Fruit fly (Drosophila melanogaster): Measurements from ENCODE around the gene mRpL2.

mRpL2 gene

dm6 chr3L:11169299-11170181 is 48.9 kb downstream of the mRpL2 start, which contains the start of the genes wls and Adck5 (continued):
- TF ChIP-seq CG7368 (GFP tag; optimal IDR thresholded peaks at IDR 0.05) (peak; percentile 66), CG3032 (tag; optimal IDR thresholded peaks at IDR 0.05) (peak; percentile 20), OdsH (GFP tag; optimal IDR thresholded peaks at IDR 0.05) (no peak), spab (GFP tag; optimal IDR thresholded peaks at IDR 0.05) (no peak), cyc (GFP tag; optimal IDR thresholded peaks at IDR 0.05) (peak; percentile 51), CG6854 (GFP tag; optimal IDR thresholded peaks at IDR 0.05) (peak; percentile 67), Met (GFP tag; optimal IDR thresholded peaks at IDR 0.05) (no peak), Hr4 (GFP tag; optimal IDR thresholded peaks at IDR 0.05) (no peak), svp (GFP tag) (no peak), CG8119 (GFP tag; IDR thresholded peaks at IDR 0.05) (no peak), CG9139 (GFP tag; optimal IDR thresholded peaks at IDR 0.05) (peak; percentile 45), Sox14 (GFP tag; optimal IDR thresholded peaks at IDR 0.05) (no peak), ss (GFP tag; optimal IDR thresholded peaks at IDR 0.05) (no peak), Lpt (GFP tag; optimal IDR thresholded peaks at IDR 0.05) (no peak), topi (GFP tag; optimal IDR thresholded peaks at IDR 0.05) (peak; percentile 66), Ets21C (GFP tag; optimal IDR thresholded peaks at IDR 0.05) (no peak), CG3919 (GFP tag; optimal IDR thresholded peaks at IDR 0.05) (peak; percentile 75), Eip75B (GFP tag; optimal IDR thresholded peaks at IDR 0.05) (no peak), Blimp-1 (GFP tag; optimal IDR thresholded peaks at IDR 0.05) (peak; percentile 62), salr (GFP tag; optimal IDR thresholded peaks at IDR 0.05) (peak in 1 of 2 experiments; percentile 50), fd85E (GFP tag; optimal IDR thresholded peaks at IDR 0.05) (peak; percentile 46)

Data from whole organism, prepupa.